Worm (Caenorhabditis elegans) whole organism, late embryonic: ENCODE results near the gene C44C10.9.

Source experiments
- F13H6.1 ChIP-seq: sonication (generic microtip); optimal IDR thresholded peaks from 2 replicates; lab custom pipeline; 2016; ENCODE audit warnings: missing genetic modification characterization, missing compliant biosample characterization
- T23F11.4 ChIP-seq: fragments of 200-800 bp; sonication (Bioruptor generic); optimal IDR thresholded peaks from 2 replicates; lab custom pipeline; 2018; ENCODE audit warnings: mild to moderate bottlenecking, missing genetic modification characterization, missing compliant biosample characterization
- ama-1 ChIP-seq: fragments of 150-350 bp; optimal IDR thresholded peaks from 2 replicates; lab custom pipeline; 2014
- ceh-19 ChIP-seq: fragments of 200-800 bp; sonication (Bioruptor generic); optimal IDR thresholded peaks from 2 replicates; lab custom pipeline; 2018; ENCODE audit warnings: mild to moderate bottlenecking, missing genetic modification characterization, missing compliant biosample characterization
- ceh-6 ChIP-seq: fragments of 200-800 bp; sonication (Bioruptor generic); optimal IDR thresholded peaks from 2 replicates; lab custom pipeline; 2018; ENCODE audit warnings: mild to moderate bottlenecking, missing genetic modification characterization, missing compliant biosample characterization
- ceh-9 ChIP-seq: sonication (generic microtip); optimal IDR thresholded peaks from 2 replicates; lab custom pipeline; 2016; ENCODE audit warnings: mild to moderate bottlenecking, missing genetic modification characterization, inconsistent platforms, missing compliant biosample characterization
- che-1 ChIP-seq: sonication (generic microtip); optimal IDR thresholded peaks from 2 replicates; lab custom pipeline; 2016; ENCODE audit warnings: mild to moderate bottlenecking, missing genetic modification characterization, missing compliant biosample characterization
- elt-2 ChIP-seq: sonication (generic microtip); optimal IDR thresholded peaks from 2 replicates; lab custom pipeline; 2016; ENCODE audit warnings: missing genetic modification reagents, missing genetic modification characterization, missing compliant biosample characterization
- pha-4 ChIP-seq: fragments of 150-350 bp; optimal IDR thresholded peaks from 2 replicates; lab custom pipeline; 2018; ENCODE audit warnings: missing biosample characterization, missing genetic modification reagents, missing genetic modification characterization
- unc-42 ChIP-seq: sonication (generic microtip); optimal IDR thresholded peaks from 2 replicates; lab custom pipeline; 2016; ENCODE audit warnings: missing genotype, missing genetic modification characterization, missing compliant biosample characterization
- unc-55 ChIP-seq: sonication (generic microtip); optimal IDR thresholded peaks from 2 replicates; lab custom pipeline; 2017; ENCODE audit warnings: missing biosample characterization, missing genetic modification reagents, missing genetic modification characterization

- no peak for TF ChIP-seq ama-1 (lab: Kevin White, UChicago)
- TF ChIP-seq elt-2 (tag; lab: Kevin White, UChicago), result no peak
- no peak for TF ChIP-seq unc-42 (tag; lab: Kevin White, UChicago)
- no peak for TF ChIP-seq ceh-19 (GFP tag; lab: Kevin White, UChicago)
- TF ChIP-seq unc-55, result no peak
- no peak for TF ChIP-seq pha-4 (tag; lab: Kevin White, UChicago)
- no peak for TF ChIP-seq che-1
- no peak for TF ChIP-seq T23F11.4 (GFP tag; lab: Kevin White, UChicago)
- TF ChIP-seq F13H6.1 (tag; lab: Kevin White, UChicago), result no peak
- no peak for TF ChIP-seq ceh-6 (GFP tag; lab: Kevin White, UChicago)
- no peak for TF ChIP-seq ceh-9 (tag; lab: Kevin White, UChicago)
Measured at ce11 chrX:11712230-11712853, 4.0 kb downstream of the C44C10.9 start, which contains the start of gene col-180.
